Fruit fly (Drosophila melanogaster) whole organism, embryonic: ENCODE results near the gene CG34290.

ENCODE experiments used
- Asciz ChIP-seq: fragments of 200-800 bp; sonication (Bioruptor generic); optimal IDR thresholded peaks from 2 replicates; lab custom pipeline; 2017; ENCODE audit warnings: missing biosample characterization, mild to moderate bottlenecking, missing genetic modification characterization, missing genetic modification reagents
- Atf6 ChIP-seq: fragments of 200-800 bp; sonication (Bioruptor generic); IDR thresholded peaks from 2 replicates; pipeline ENCODE4 v1.3.6; 2022; ENCODE audit warnings: missing biosample characterization, missing genetic modification characterization
- Awh ChIP-seq: fragments of 200-800 bp; sonication (Bioruptor generic); IDR thresholded peaks from 2 replicates; pipeline ENCODE4, ENCODE4 v1.3.6; 2022; ENCODE audit warnings: missing biosample characterization, missing genetic modification characterization
- CG11085 ChIP-seq: fragments of 200-800 bp; sonication (Bioruptor generic); IDR thresholded peaks from 2 replicates; pipeline ENCODE4 v1.3.6; 2022; ENCODE audit warnings: missing biosample characterization, missing genetic modification characterization
- CG11398 ChIP-seq: fragments of 200-800 bp; sonication (Bioruptor generic); optimal IDR thresholded peaks from 2 replicates; lab custom pipeline; 2016; ENCODE audit warnings: missing biosample characterization, missing genetic modification characterization
- CG11504 ChIP-seq: fragments of 200-800 bp; sonication (Bioruptor generic); optimal IDR thresholded peaks from 3 replicates; lab custom pipeline; 2019; ENCODE audit warnings: missing biosample characterization, mild to moderate bottlenecking, missing genetic modification characterization, moderate library complexity
- CG12155 ChIP-seq: fragments of 200-800 bp; sonication (Bioruptor generic); optimal IDR thresholded peaks from 3 replicates; lab custom pipeline; 2016; ENCODE audit warnings: missing biosample characterization, missing genetic modification characterization
- CG12219 ChIP-seq: fragments of 200-800 bp; sonication (Bioruptor generic); optimal IDR thresholded peaks from 3 replicates; lab custom pipeline; 2018; ENCODE audit warnings: missing biosample characterization, mild to moderate bottlenecking, missing genetic modification characterization
- CG13296 ChIP-seq: fragments of 200-800 bp; sonication (Bioruptor generic); optimal IDR thresholded peaks from 3 replicates; lab custom pipeline; 2018; ENCODE audit warnings: missing biosample characterization, mild to moderate bottlenecking, missing genetic modification characterization
- CG14965 ChIP-seq: fragments of 200-800 bp; sonication (Bioruptor generic); optimal IDR thresholded peaks from 2 replicates; lab custom pipeline; 2016; ENCODE audit warnings: missing biosample characterization, missing genetic modification characterization, borderline replicate concordance
- CG17328 ChIP-seq: fragments of 200-800 bp; sonication (Bioruptor generic); IDR thresholded peaks from 2 replicates; pipeline ENCODE4 v1.3.6; 2022; ENCODE audit warnings: missing biosample characterization, missing genetic modification characterization
- CG2889 ChIP-seq: fragments of 200-800 bp; sonication (Bioruptor generic); IDR thresholded peaks from 3 replicates; pipeline ENCODE4 v1.3.6; 2022; ENCODE audit warnings: missing biosample characterization, missing genetic modification characterization
- CG3163 ChIP-seq: fragments of 200-800 bp; sonication (Bioruptor generic); optimal IDR thresholded peaks from 3 replicates; lab custom pipeline; 2016; ENCODE audit warnings: missing biosample characterization, missing genetic modification characterization
- CG33557 ChIP-seq: fragments of 200-800 bp; sonication (Bioruptor generic); optimal IDR thresholded peaks from 2 replicates; lab custom pipeline; 2019; ENCODE audit warnings: missing biosample characterization, mild to moderate bottlenecking, missing genetic modification characterization, moderate library complexity
- CG34376 ChIP-seq: fragments of 200-800 bp; sonication (Bioruptor generic); optimal IDR thresholded peaks from 2 replicates; lab custom pipeline; 2018; ENCODE audit warnings: missing biosample characterization, mild to moderate bottlenecking, missing genetic modification characterization
- CG3995 ChIP-seq: fragments of 200-800 bp; sonication (Bioruptor generic); optimal IDR thresholded peaks from 3 replicates; lab custom pipeline; 2016; ENCODE audit warnings: missing biosample characterization, missing genetic modification characterization
- CG5180 ChIP-seq: fragments of 200-800 bp; sonication (Bioruptor generic); optimal IDR thresholded peaks from 3 replicates; lab custom pipeline; 2017; ENCODE audit warnings: missing biosample characterization, missing genetic modification characterization, mild to moderate bottlenecking, moderate library complexity, missing genetic modification reagents
- CG5245 ChIP-seq: fragments of 200-800 bp; sonication (Bioruptor generic); optimal IDR thresholded peaks from 3 replicates; lab custom pipeline; 2016; ENCODE audit warnings: missing biosample characterization, missing genetic modification characterization
- CG6254 ChIP-seq: fragments of 200-800 bp; sonication (Bioruptor generic); optimal IDR thresholded peaks from 3 replicates; lab custom pipeline; 2017; ENCODE audit warnings: mild to moderate bottlenecking, missing biosample characterization, missing genetic modification reagents, missing genetic modification characterization
- CG7839 ChIP-seq: fragments of 200-800 bp; sonication (Bioruptor generic); optimal IDR thresholded peaks from 3 replicates; lab custom pipeline; 2018; ENCODE audit warnings: missing biosample characterization, mild to moderate bottlenecking, missing genetic modification characterization, moderate library complexity
- Doc3 ChIP-seq: fragments of 200-800 bp; sonication (Bioruptor generic); IDR thresholded peaks from 3 replicates; pipeline ENCODE4 v1.3.6; 2022; ENCODE audit warnings: missing biosample characterization, missing genetic modification characterization; ENCODE audit not compliant: partially characterized antibody
- Dref ChIP-seq: fragments of 200-800 bp; sonication (Bioruptor generic); IDR thresholded peaks from 2 replicates; pipeline ENCODE4 v1.3.6; 2022; ENCODE audit warnings: missing biosample characterization, missing genetic modification characterization
- Eip74EF ChIP-seq, 2 experiments: fragments of 200-800 bp in 1 of 2; fragments of >200 bp in 1 of 2; sonication (Bioruptor generic) in 1 of 2; optimal IDR thresholded peaks; 2 replicates each; lab custom pipeline; 2017 to 2019; ENCODE audit warnings: missing biosample characterization in 2 of 2, missing genetic modification characterization in 2 of 2, mild to moderate bottlenecking in 1 of 2, moderate library complexity in 1 of 2
- Ets65A ChIP-seq: fragments of 200-800 bp; sonication (Bioruptor generic); peaks from one replicate; lab custom pipeline; 2016; ENCODE audit warnings: missing biosample characterization, missing genetic modification characterization
- Hey ChIP-seq: fragments of 200-800 bp; sonication (Bioruptor generic); optimal IDR thresholded peaks from 3 replicates; lab custom pipeline; 2018; ENCODE audit warnings: missing biosample characterization, mild to moderate bottlenecking, missing genetic modification characterization
- Lpt ChIP-seq: fragments of >200 bp; optimal IDR thresholded peaks from 2 replicates; lab custom pipeline; 2018; ENCODE audit warnings: missing biosample characterization, missing genetic modification characterization
- Meics ChIP-seq: fragments of 200-800 bp; sonication (Bioruptor generic); optimal IDR thresholded peaks from 2 replicates; lab custom pipeline; 2017; ENCODE audit warnings: missing biosample characterization, mild to moderate bottlenecking, missing genetic modification characterization
- Nf-YB ChIP-seq: fragments of 200-800 bp; sonication (Bioruptor generic); optimal IDR thresholded peaks from 3 replicates; lab custom pipeline; 2019; ENCODE audit warnings: missing biosample characterization, mild to moderate bottlenecking, missing genetic modification characterization, moderate library complexity
- Opbp ChIP-seq: fragments of 200-800 bp; sonication (Bioruptor generic); IDR thresholded peaks from 3 replicates; pipeline ENCODE4 v1.3.6; 2022; ENCODE audit warnings: missing biosample characterization, missing genetic modification characterization; ENCODE audit not compliant: partially characterized antibody
- Vsx1 ChIP-seq: fragments of 200-800 bp; sonication (Bioruptor generic); optimal IDR thresholded peaks from 2 replicates; lab custom pipeline; 2017; ENCODE audit warnings: missing biosample characterization, mild to moderate bottlenecking, missing genetic modification characterization, missing genetic modification reagents
- Xbp1 ChIP-seq: fragments of 200-800 bp; sonication (Bioruptor generic); optimal IDR thresholded peaks from 3 replicates; lab custom pipeline; 2016; ENCODE audit warnings: missing biosample characterization, mild to moderate bottlenecking, missing genetic modification characterization
- YL-1 ChIP-seq: fragments of 200-800 bp; sonication (Bioruptor generic); optimal IDR thresholded peaks from 3 replicates; lab custom pipeline; 2017; ENCODE audit warnings: missing biosample characterization, mild to moderate bottlenecking, missing genetic modification characterization
- cato ChIP-seq: fragments of 200-800 bp; sonication (Bioruptor generic); optimal IDR thresholded peaks from 2 replicates; lab custom pipeline; 2016; ENCODE audit warnings: missing biosample characterization, missing genetic modification characterization, borderline replicate concordance
- caup ChIP-seq: fragments of 200-800 bp; sonication (Bioruptor generic); optimal IDR thresholded peaks from 3 replicates; lab custom pipeline; 2017; ENCODE audit warnings: missing biosample characterization, mild to moderate bottlenecking, missing genetic modification characterization, moderate library complexity; ENCODE audit not compliant: severe bottlenecking
- chinmo ChIP-seq: fragments of 200-800 bp; sonication (Bioruptor generic); IDR thresholded peaks from 4 replicates; pipeline ENCODE4 v1.3.6; 2022; ENCODE audit warnings: missing biosample characterization, missing genetic modification characterization; ENCODE audit not compliant: partially characterized antibody
- ci ChIP-seq: fragments of 200-800 bp; sonication (Bioruptor generic); IDR thresholded peaks from 3 replicates; pipeline ENCODE4 v1.3.6; 2022; ENCODE audit warnings: missing biosample characterization, missing genetic modification characterization
- corto ChIP-seq: fragments of 200-800 bp; sonication (Bioruptor generic); optimal IDR thresholded peaks from 2 replicates; lab custom pipeline; 2016; ENCODE audit warnings: missing biosample characterization, mild to moderate bottlenecking, missing genetic modification characterization, moderate library complexity
- disco-r ChIP-seq: fragments of 200-800 bp; sonication (Bioruptor generic); optimal IDR thresholded peaks from 2 replicates; lab custom pipeline; 2016; ENCODE audit warnings: missing biosample characterization, missing genetic modification characterization
- en ChIP-seq: fragments of 200-800 bp; sonication (Bioruptor generic); optimal IDR thresholded peaks from 2 replicates; lab custom pipeline; 2016; ENCODE audit warnings: missing biosample characterization, missing genetic modification characterization
- gsb-n ChIP-seq: fragments of 200-800 bp; sonication (Bioruptor generic); optimal IDR thresholded peaks from 3 replicates; lab custom pipeline; 2018; ENCODE audit warnings: missing biosample characterization, mild to moderate bottlenecking, missing genetic modification characterization
- h ChIP-seq: fragments of >200 bp; optimal IDR thresholded peaks from 2 replicates; lab custom pipeline; 2017
- lov ChIP-seq, 2 experiments: fragments of 200-800 bp in 1 of 2; fragments of >200 bp in 1 of 2; sonication (Bioruptor generic) in 1 of 2; IDR thresholded peaks in 1 of 2; optimal IDR thresholded peaks in 1 of 2; 2 replicates in 1 of 2; 3 replicates in 1 of 2; pipeline versions ENCODE4 v1.3.6 to Lab custom; 2017 to 2022; ENCODE audit warnings: missing biosample characterization in 1 of 2, missing genetic modification characterization in 1 of 2
- mirr ChIP-seq: fragments of 200-800 bp; sonication (Bioruptor generic); optimal IDR thresholded peaks from 3 replicates; lab custom pipeline; 2018; ENCODE audit warnings: missing biosample characterization, mild to moderate bottlenecking, missing genetic modification characterization
- onecut ChIP-seq: fragments of 200-800 bp; sonication (Bioruptor generic); IDR thresholded peaks from 2 replicates; pipeline ENCODE4 v1.3.6; 2022; ENCODE audit warnings: missing biosample characterization, missing genetic modification characterization
- org-1 ChIP-seq: fragments of 200-800 bp; sonication (Bioruptor generic); optimal IDR thresholded peaks from 2 replicates; lab custom pipeline; 2017; ENCODE audit warnings: missing biosample characterization, missing genetic modification characterization
- psq ChIP-seq: fragments of 200-800 bp; sonication (Bioruptor generic); optimal IDR thresholded peaks from 2 replicates; lab custom pipeline; 2017; ENCODE audit warnings: missing biosample characterization, missing genetic modification characterization
- tap ChIP-seq: fragments of 200-800 bp; optimal IDR thresholded peaks from 3 replicates; lab custom pipeline; 2019; ENCODE audit warnings: missing biosample characterization, mild to moderate bottlenecking, missing genetic modification characterization, moderate library complexity
- usp ChIP-seq: fragments of >200 bp; optimal IDR thresholded peaks from 2 replicates; lab custom pipeline; 2017; ENCODE audit warnings: missing biosample characterization, missing genetic modification characterization
- vnd ChIP-seq: fragments of 200-800 bp; sonication (Bioruptor generic); IDR thresholded peaks from 3 replicates; pipeline ENCODE4 v1.3.6; 2022; ENCODE audit warnings: missing biosample characterization, missing genetic modification characterization; ENCODE audit not compliant: partially characterized antibody
- wek ChIP-seq: fragments of 200-800 bp; sonication (Bioruptor generic); optimal IDR thresholded peaks from 3 replicates; lab custom pipeline; 2018; ENCODE audit warnings: missing biosample characterization, mild to moderate bottlenecking, missing genetic modification characterization, moderate library complexity

Gene CG34290

dm6 chr3R:24252494-24252893 lies 37.1 kb downstream of the CG34290 start, which contains the start of gene beta-PheRS (continued):
- TF ChIP-seq wek (GFP tag; lab: Kevin White, UChicago) = peak; percentile 23
- peak; percentile 52 for TF ChIP-seq CG12155 (GFP tag; lab: Kevin White, UChicago)
- no peak for TF ChIP-seq CG2889 (GFP tag; lab: Robert Waterston, UW)
- TF ChIP-seq org-1 (GFP tag; lab: Kevin White, UChicago) = no peak
- 0 out of 2 replicates have a peak, but pooled peaks have one; percentile 8 for TF ChIP-seq onecut (GFP tag; lab: Robert Waterston, UW)
- no peak for TF ChIP-seq Nf-YB (GFP tag; lab: Kevin White, UChicago)
- TF ChIP-seq usp = no peak
- TF ChIP-seq Dref (GFP tag; lab: Robert Waterston, UW) = peak; percentile 59
- no peak for TF ChIP-seq Vsx1 (GFP tag; lab: Kevin White, UChicago)
- TF ChIP-seq CG33557 = no peak
- peak; percentile 91; the same call in 2 of the 4 replicates for TF ChIP-seq chinmo (GFP tag; lab: Robert Waterston, UW)
- TF ChIP-seq cato (GFP tag; lab: Kevin White, UChicago) = peak; percentile 11
- TF ChIP-seq corto (GFP tag; lab: Kevin White, UChicago) = no peak
- TF ChIP-seq CG5180 (GFP tag; lab: Kevin White, UChicago) = no peak
- TF ChIP-seq en (GFP tag; lab: Kevin White, UChicago) = no peak
- peak; percentile 83 for TF ChIP-seq CG3995 (GFP tag; lab: Kevin White, UChicago)
- no peak for TF ChIP-seq Lpt
- peak; percentile 48 for TF ChIP-seq CG3163
- TF ChIP-seq lov (optimal IDR thresholded peaks at IDR 0.05; lab: Kevin White, UChicago) = no peak
- TF ChIP-seq lov (GFP tag; IDR thresholded peaks at IDR 0.05; lab: Robert Waterston, UW) = 0 out of 3 replicates have a peak, but pooled peaks have one; percentile 31
- no peak for TF ChIP-seq Asciz (GFP tag; lab: Kevin White, UChicago)
- peak; percentile 94 for TF ChIP-seq Ets65A (GFP tag; lab: Kevin White, UChicago)
- TF ChIP-seq psq = no peak
- TF ChIP-seq Xbp1 = peak; percentile 72
- peak; percentile 79 for TF ChIP-seq ci
- TF ChIP-seq tap (tag; lab: Kevin White, UChicago) = no peak
- no peak for TF ChIP-seq disco-r (GFP tag; lab: Kevin White, UChicago)
- no peak for TF ChIP-seq CG11398 (GFP tag; lab: Kevin White, UChicago)
- TF ChIP-seq gsb-n (tag; lab: Kevin White, UChicago) = no peak
- TF ChIP-seq CG7839 (tag; lab: Kevin White, UChicago) = no peak
- TF ChIP-seq CG34376 (GFP tag; lab: Kevin White, UChicago) = peak; percentile 30
- no peak for TF ChIP-seq CG14965 (GFP tag; lab: Kevin White, UChicago)
- peak; percentile 94 for TF ChIP-seq Opbp (GFP tag; lab: Robert Waterston, UW)
- TF ChIP-seq CG5245 (GFP tag; lab: Kevin White, UChicago) = no peak
- peak; percentile 98 for TF ChIP-seq YL-1
- TF ChIP-seq CG17328 = no peak; the same call in 1 of the 2 replicates
- TF ChIP-seq CG6254 (GFP tag; lab: Kevin White, UChicago) = no peak
- TF ChIP-seq CG11504 (tag; lab: Kevin White, UChicago) = no peak
- peak; percentile 81 for TF ChIP-seq Doc3 (GFP tag; lab: Robert Waterston, UW)
- TF ChIP-seq mirr (GFP tag; lab: Kevin White, UChicago) = no peak
- no peak for TF ChIP-seq h (lab: Kevin White, UChicago)
- TF ChIP-seq Eip74EF (GFP tag; optimal IDR thresholded peaks at IDR 0.05; lab: Kevin White, UChicago) = no peak
- TF ChIP-seq caup (GFP tag; lab: Kevin White, UChicago) = no peak
- TF ChIP-seq Awh (GFP tag; lab: Robert Waterston, UW) = no peak
- no peak for TF ChIP-seq Atf6 (GFP tag; lab: Robert Waterston, UW)
- no peak for TF ChIP-seq CG13296 (GFP tag; lab: Kevin White, UChicago)
- TF ChIP-seq CG11085 (GFP tag; lab: Robert Waterston, UW) = peak; percentile 29; the same call in 1 of the 2 replicates
- no peak for TF ChIP-seq Hey (tag; lab: Kevin White, UChicago)
- TF ChIP-seq vnd (GFP tag; lab: Robert Waterston, UW) = peak; percentile 90
- no peak for TF ChIP-seq Meics (GFP tag; lab: Kevin White, UChicago)
- no peak for TF ChIP-seq CG12219 (GFP tag; lab: Kevin White, UChicago)
